Worm (Caenorhabditis elegans) whole organism, young adult: ENCODE data around the gene F14H12.17.

Experiments used
- B0336.3 ChIP-seq: fragments of 200-800 bp; sonication (Bioruptor generic); IDR thresholded peaks from 2 replicates; pipeline ENCODE4 v1.3.6; 2022; ENCODE audit warnings: missing genetic modification characterization, missing compliant biosample characterization
- C06A6.2 ChIP-seq: fragments of 200-800 bp; sonication (Bioruptor generic); conservative IDR thresholded peaks from 2 replicates; pipeline ENCODE4 v1.3.6; 2022; ENCODE audit warnings: missing genetic modification characterization, missing compliant biosample characterization
- F10E7.11 ChIP-seq: sonication (generic microtip); optimal IDR thresholded peaks from 2 replicates; lab custom pipeline; 2017; ENCODE audit warnings: mild to moderate bottlenecking, missing genetic modification characterization, moderate library complexity, missing compliant biosample characterization
- F23B12.7 ChIP-seq: sonication (generic microtip); optimal IDR thresholded peaks from 2 replicates; lab custom pipeline; 2017; ENCODE audit warnings: missing genetic modification characterization, mild to moderate bottlenecking, missing compliant biosample characterization, antibody characterized with exemption, moderate library complexity; ENCODE audit not compliant: insufficient read depth
- F33H1.4 ChIP-seq: fragments of 200-800 bp; sonication (Bioruptor generic); IDR thresholded peaks from 2 replicates; pipeline ENCODE4 v1.3.6; 2022; ENCODE audit warnings: missing genetic modification reagents, missing genetic modification characterization, missing compliant biosample characterization
- F55B11.4 ChIP-seq: sonication (generic microtip); optimal IDR thresholded peaks from 2 replicates; lab custom pipeline; 2016; ENCODE audit warnings: missing compliant biosample characterization, missing genetic modification characterization, borderline replicate concordance; ENCODE audit not compliant: insufficient read depth
- F57A8.1 ChIP-seq: fragments of 200-800 bp; sonication (Bioruptor generic); optimal IDR thresholded peaks from 2 replicates; lab custom pipeline; 2018; ENCODE audit warnings: mild to moderate bottlenecking, missing genetic modification characterization, moderate library complexity, missing compliant biosample characterization
- K11D2.4 ChIP-seq: fragments of 200-800 bp; sonication (Bioruptor generic); IDR thresholded peaks from 2 replicates; pipeline ENCODE4 v1.3.6; 2022; ENCODE audit warnings: missing genetic modification reagents, missing genetic modification characterization, missing compliant biosample characterization
- T26A5.8 ChIP-seq: sonication (generic microtip); optimal IDR thresholded peaks from 2 replicates; lab custom pipeline; 2016; ENCODE audit warnings: missing genetic modification characterization, missing compliant biosample characterization
- Y56A3A.18 ChIP-seq: fragments of 200-800 bp; sonication (Bioruptor generic); IDR thresholded peaks from 2 replicates; pipeline ENCODE4 v1.3.6; 2022; ENCODE audit warnings: missing genetic modification reagents, missing genetic modification characterization, missing compliant biosample characterization
- Y79H2A.3 ChIP-seq: fragments of 200-800 bp; sonication (Bioruptor generic); conservative IDR thresholded peaks from 2 replicates; pipeline ENCODE4 v1.3.6; 2022; ENCODE audit warnings: missing genetic modification reagents, missing genetic modification characterization, missing compliant biosample characterization
- aptf-3 ChIP-seq: fragments of 200-800 bp; sonication (Bioruptor generic); IDR thresholded peaks from 2 replicates; pipeline ENCODE4 v1.3.6; 2022; ENCODE audit warnings: missing genetic modification characterization, missing compliant biosample characterization
- bed-1 ChIP-seq: fragments of 200-800 bp; sonication (Bioruptor generic); IDR thresholded peaks from 2 replicates; pipeline ENCODE4 v1.3.6; 2022; ENCODE audit warnings: missing genetic modification reagents, missing genetic modification characterization, missing compliant biosample characterization
- cebp-1 ChIP-seq, 2 experiments: fragments of 200-800 bp in 1 of 2; sonication (Bioruptor generic) in 1 of 2; sonication (generic microtip) in 1 of 2; IDR thresholded peaks in 1 of 2; optimal IDR thresholded peaks in 1 of 2; 2 replicates each; pipeline versions ENCODE4 v1.3.6 to Lab custom; 2017 to 2022; ENCODE audit warnings: missing compliant biosample characterization in 2 of 2, missing genetic modification characterization in 2 of 2, mild to moderate bottlenecking in 1 of 2, missing genetic modification reagents in 1 of 2, moderate library complexity in 1 of 2
- ceh-40 ChIP-seq: fragments of 200-800 bp; sonication (Bioruptor generic); IDR thresholded peaks from 2 replicates; pipeline ENCODE4 v1.3.6; 2022; ENCODE audit warnings: missing genetic modification characterization, missing compliant biosample characterization
- ceh-58 ChIP-seq: fragments of 200-800 bp; sonication (Bioruptor generic); IDR thresholded peaks from 2 replicates; pipeline ENCODE4 v1.3.6; 2022; ENCODE audit warnings: missing genetic modification characterization, missing compliant biosample characterization
- chd-7 ChIP-seq: sonication (generic microtip); optimal IDR thresholded peaks from 2 replicates; lab custom pipeline; 2016; ENCODE audit warnings: mild to moderate bottlenecking, missing genetic modification characterization, moderate library complexity, missing compliant biosample characterization
- die-1 ChIP-seq: sonication (generic microtip); optimal IDR thresholded peaks from 2 replicates; lab custom pipeline; 2016; ENCODE audit warnings: missing genotype, mild to moderate bottlenecking, missing genetic modification characterization, missing compliant biosample characterization
- dox-1 ChIP-seq: fragments of 200-800 bp; sonication (Bioruptor generic); IDR thresholded peaks from 2 replicates; pipeline ENCODE4 v1.3.6; 2022; ENCODE audit warnings: missing genetic modification reagents, missing genetic modification characterization, missing compliant biosample characterization
- ekl-4 ChIP-seq: fragments of 200-800 bp; sonication (Bioruptor generic); IDR thresholded peaks from 2 replicates; pipeline ENCODE4 v1.3.6; 2022; ENCODE audit warnings: missing genetic modification reagents, missing genetic modification characterization, missing compliant biosample characterization
- ets-4 ChIP-seq: fragments of 200-800 bp; sonication (Bioruptor generic); optimal IDR thresholded peaks from 2 replicates; lab custom pipeline; 2018; ENCODE audit warnings: mild to moderate bottlenecking, missing genetic modification characterization, missing compliant biosample characterization
- hlh-12 ChIP-seq: sonication (generic microtip); optimal IDR thresholded peaks from 2 replicates; lab custom pipeline; 2016; ENCODE audit warnings: missing genetic modification characterization, missing compliant biosample characterization
- hmg-1.2 ChIP-seq: fragments of 200-800 bp; sonication (Bioruptor generic); IDR thresholded peaks from 2 replicates; pipeline ENCODE4 v1.3.6; 2022; ENCODE audit warnings: missing genetic modification reagents, missing genetic modification characterization, missing compliant biosample characterization
- hmg-20 ChIP-seq: fragments of 200-800 bp; sonication (Bioruptor generic); IDR thresholded peaks from 2 replicates; pipeline ENCODE4 v1.3.6; 2022; ENCODE audit warnings: missing genetic modification reagents, missing genetic modification characterization, missing compliant biosample characterization
- hsf-1 ChIP-seq: fragments of 200-800 bp; sonication (Bioruptor generic); IDR thresholded peaks from 2 replicates; pipeline ENCODE4 v1.3.6; 2022; ENCODE audit warnings: missing genetic modification reagents, missing genetic modification characterization, missing compliant biosample characterization
- mcd-1 ChIP-seq: fragments of 200-800 bp; sonication (Bioruptor generic); IDR thresholded peaks from 2 replicates; pipeline ENCODE4 v1.3.6; 2022; ENCODE audit warnings: missing genetic modification reagents, missing genetic modification characterization, missing compliant biosample characterization
- mel-28 ChIP-seq: sonication (generic microtip); optimal IDR thresholded peaks from 2 replicates; lab custom pipeline; 2016; ENCODE audit warnings: borderline replicate concordance, mild to moderate bottlenecking, missing genetic modification characterization, missing compliant biosample characterization
- mes-4 ChIP-seq: sonication (generic microtip); optimal IDR thresholded peaks from 2 replicates; lab custom pipeline; 2016; ENCODE audit warnings: missing genotype, missing genetic modification characterization, missing compliant biosample characterization
- nfya-1 ChIP-seq: sonication (generic microtip); optimal IDR thresholded peaks from 2 replicates; lab custom pipeline; 2017; ENCODE audit warnings: antibody characterized with exemption, missing compliant biosample characterization, missing genetic modification characterization, borderline replicate concordance; ENCODE audit not compliant: insufficient read depth
- nhr-120 ChIP-seq: fragments of 200-800 bp; sonication (Bioruptor generic); IDR thresholded peaks from 2 replicates; pipeline ENCODE4 v1.3.6; 2022; ENCODE audit warnings: missing genetic modification characterization, missing compliant biosample characterization
- pbrm-1 ChIP-seq: fragments of 200-800 bp; sonication (Bioruptor generic); IDR thresholded peaks from 2 replicates; pipeline ENCODE4 v1.3.6; 2022; ENCODE audit warnings: missing genetic modification reagents, missing genetic modification characterization, missing compliant biosample characterization
- sdz-38 ChIP-seq: sonication (generic microtip); optimal IDR thresholded peaks from 2 replicates; lab custom pipeline; 2016; ENCODE audit warnings: missing genotype, missing genetic modification characterization, missing compliant biosample characterization
- sea-2 ChIP-seq: fragments of 200-800 bp; sonication (Bioruptor generic); IDR thresholded peaks from 2 replicates; pipeline ENCODE4 v1.3.6; 2022; ENCODE audit warnings: missing genetic modification characterization, missing compliant biosample characterization
- snpc-1.1 ChIP-seq: sonication (generic microtip); optimal IDR thresholded peaks from 2 replicates; lab custom pipeline; 2017; ENCODE audit warnings: missing genetic modification characterization, mild to moderate bottlenecking, missing compliant biosample characterization, antibody characterized with exemption, moderate library complexity, missing genotype, missing genetic modification reagents; ENCODE audit not compliant: insufficient read depth
- snpc-4 ChIP-seq, 5 experiments: fragments of 150-350 bp in 1 of 5; sonication (generic microtip) in 4 of 5; optimal IDR thresholded peaks; 2 replicates each; lab custom pipeline; 2014 to 2018; ENCODE audit warnings: missing genetic modification characterization in 5 of 5, missing biosample characterization in 3 of 5, antibody characterized with exemption in 2 of 5, mild to moderate bottlenecking in 2 of 5, missing compliant biosample characterization in 2 of 5, missing genotype in 2 of 5, moderate library complexity in 2 of 5, missing genetic modification reagents in 1 of 5
- sptf-2 ChIP-seq: fragments of 200-800 bp; sonication (Bioruptor generic); optimal IDR thresholded peaks from 2 replicates; lab custom pipeline; 2018; ENCODE audit warnings: mild to moderate bottlenecking, missing genetic modification characterization, missing compliant biosample characterization
- unc-62 ChIP-seq: fragments of 150-350 bp; optimal IDR thresholded peaks from 2 replicates; lab custom pipeline; 2014; ENCODE audit warnings: missing biosample characterization, missing genetic modification reagents, missing genetic modification characterization
- xnd-1 ChIP-seq: sonication (generic microtip); optimal IDR thresholded peaks from 2 replicates; lab custom pipeline; 2016; ENCODE audit warnings: missing genotype, missing genetic modification reagents, missing genetic modification characterization, missing compliant biosample characterization
- zfh-2 ChIP-seq: fragments of 200-800 bp; sonication (Bioruptor generic); conservative IDR thresholded peaks from 2 replicates; pipeline ENCODE4 v1.3.6; 2022; ENCODE audit warnings: missing genetic modification reagents, missing genetic modification characterization, missing compliant biosample characterization
- zim-3 ChIP-seq: sonication (generic microtip); optimal IDR thresholded peaks from 2 replicates; lab custom pipeline; 2017; ENCODE audit warnings: mild to moderate bottlenecking, missing genetic modification characterization, moderate library complexity, missing compliant biosample characterization
- ztf-18 ChIP-seq: sonication (generic microtip); optimal IDR thresholded peaks from 2 replicates; lab custom pipeline; 2016; ENCODE audit warnings: missing genotype, mild to moderate bottlenecking, missing genetic modification characterization, missing compliant biosample characterization
- ztf-22 ChIP-seq: fragments of 200-800 bp; sonication (Bioruptor generic); optimal IDR thresholded peaks from 2 replicates; lab custom pipeline; 2018; ENCODE audit warnings: mild to moderate bottlenecking, missing genetic modification characterization, moderate library complexity, missing compliant biosample characterization
- ztf-25 ChIP-seq: fragments of 200-800 bp; sonication (Bioruptor generic); IDR thresholded peaks from 2 replicates; pipeline ENCODE4 v1.3.6; 2022; ENCODE audit warnings: missing genetic modification reagents, missing genetic modification characterization, missing compliant biosample characterization
- ztf-28 ChIP-seq: fragments of 200-800 bp; sonication (Bioruptor generic); IDR thresholded peaks from 2 replicates; pipeline ENCODE4 v1.3.6; 2022; ENCODE audit warnings: missing genetic modification reagents, missing genetic modification characterization, missing compliant biosample characterization
- ztf-3 ChIP-seq: fragments of 200-800 bp; sonication (Bioruptor generic); optimal IDR thresholded peaks from 2 replicates; lab custom pipeline; 2018; ENCODE audit warnings: mild to moderate bottlenecking, missing genetic modification characterization, missing compliant biosample characterization

The F14H12.17 gene

DNA sequence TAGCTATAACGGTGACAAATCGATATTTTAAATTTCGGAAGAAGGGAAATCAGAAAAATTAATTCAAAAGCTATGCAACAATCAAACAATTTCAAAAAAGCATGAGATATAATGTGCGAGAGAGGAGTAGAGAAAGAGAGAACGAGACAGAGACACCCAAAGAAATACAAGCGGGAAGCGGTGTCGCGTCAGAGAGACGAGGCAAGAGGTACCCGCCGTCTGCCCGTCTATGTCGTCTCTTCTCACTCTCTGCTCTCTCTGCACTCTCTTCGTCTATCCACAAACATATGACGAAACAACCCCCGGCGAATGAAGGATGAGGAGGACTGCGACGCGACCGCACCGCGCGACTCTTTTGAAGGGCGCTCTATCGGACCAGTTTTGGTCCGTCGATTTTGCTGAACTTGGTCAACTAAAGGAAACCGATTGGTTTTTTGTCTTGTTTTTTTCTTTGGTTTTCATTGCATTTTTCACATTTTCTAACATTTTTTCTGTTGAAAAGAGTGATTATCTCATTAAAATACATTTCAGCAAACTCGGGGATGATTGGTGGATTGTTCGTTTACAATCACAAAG, 25.8 kb upstream of the F14H12.17 start, which contains the start of gene dpy-23 (continued):
- TF ChIP-seq hmg-20 (GFP tag; lab: Robert Waterston, UW): no peak
- TF ChIP-seq hsf-1: no peak
- TF ChIP-seq ztf-22: no peak
- TF ChIP-seq C06A6.2 (GFP tag; lab: Robert Waterston, UW): peak; percentile 77
- TF ChIP-seq snpc-1.1 (tag; lab: Kevin White, UChicago): no peak
- no peak for TF ChIP-seq ztf-25 (GFP tag; lab: Robert Waterston, UW)
- no peak for TF ChIP-seq F57A8.1 (GFP tag; lab: Kevin White, UChicago)
- no peak for TF ChIP-seq T26A5.8
- peak; percentile 98 for TF ChIP-seq hmg-1.2 (GFP tag; lab: Robert Waterston, UW)
- TF ChIP-seq snpc-4 (GFP tag; optimal IDR thresholded peaks at IDR 0.05; lab: Kevin White, UChicago): peak; percentile 42
- TF ChIP-seq snpc-4 (tag; optimal IDR thresholded peaks at IDR 0.05; lab: Kevin White, UChicago): peak; percentile 2 to 55 (median 53)
- TF ChIP-seq bed-1 (GFP tag; lab: Robert Waterston, UW): no peak
- no peak for TF ChIP-seq nfya-1
- TF ChIP-seq nhr-120 (GFP tag; lab: Robert Waterston, UW): no peak
- no peak for TF ChIP-seq ztf-3 (GFP tag; lab: Kevin White, UChicago)
- no peak for TF ChIP-seq sdz-38 (tag; lab: Kevin White, UChicago)
- TF ChIP-seq aptf-3 (GFP tag; lab: Robert Waterston, UW): no peak
- peak; percentile 82 for TF ChIP-seq K11D2.4 (GFP tag; lab: Robert Waterston, UW)
- peak; percentile 19 for TF ChIP-seq ztf-18 (tag; lab: Kevin White, UChicago)
- TF ChIP-seq ztf-28: no peak
- TF ChIP-seq zim-3 (tag; lab: Kevin White, UChicago): no peak
- no peak for TF ChIP-seq F33H1.4 (GFP tag; lab: Robert Waterston, UW)
- TF ChIP-seq F55B11.4 (tag; lab: Kevin White, UChicago): no peak
- TF ChIP-seq ekl-4 (GFP tag; lab: Robert Waterston, UW): peak; percentile 55
- no peak for TF ChIP-seq unc-62 (GFP tag; lab: Kevin White, UChicago)
- no peak for TF ChIP-seq Y56A3A.18 (GFP tag; lab: Robert Waterston, UW)
- peak; percentile 70 for TF ChIP-seq F23B12.7
- peak; percentile 81 for TF ChIP-seq B0336.3 (GFP tag; lab: Robert Waterston, UW)
- no peak for TF ChIP-seq F10E7.11 (tag; lab: Kevin White, UChicago)
- no peak for TF ChIP-seq Y79H2A.3 (GFP tag; lab: Robert Waterston, UW)
- no peak for TF ChIP-seq mel-28
- no peak for TF ChIP-seq ceh-40 (GFP tag; lab: Robert Waterston, UW)
- peak; percentile 64 for TF ChIP-seq ets-4

DNA sequence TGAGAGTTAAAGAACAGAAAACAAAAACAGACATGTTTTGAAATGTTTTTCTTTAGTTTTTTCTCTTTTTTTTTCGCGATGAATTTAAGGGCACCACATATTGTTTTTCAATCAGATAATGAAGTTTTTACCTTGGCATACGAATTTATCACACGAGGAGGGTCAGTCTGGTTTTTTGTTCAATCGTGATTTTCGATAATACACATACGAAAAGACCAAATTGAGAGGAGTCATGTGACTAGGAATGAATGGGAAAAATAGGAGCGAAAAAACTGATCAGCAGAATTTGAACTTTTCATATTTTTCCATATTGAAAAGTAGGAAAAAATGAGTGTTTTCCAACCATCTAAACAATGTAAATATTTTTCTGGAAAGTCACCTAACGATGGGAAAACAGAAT, 23.4 kb upstream of the F14H12.17 start:
- TF ChIP-seq sea-2 (GFP tag; lab: Robert Waterston, UW) (no peak), die-1 (no peak)

DNA sequence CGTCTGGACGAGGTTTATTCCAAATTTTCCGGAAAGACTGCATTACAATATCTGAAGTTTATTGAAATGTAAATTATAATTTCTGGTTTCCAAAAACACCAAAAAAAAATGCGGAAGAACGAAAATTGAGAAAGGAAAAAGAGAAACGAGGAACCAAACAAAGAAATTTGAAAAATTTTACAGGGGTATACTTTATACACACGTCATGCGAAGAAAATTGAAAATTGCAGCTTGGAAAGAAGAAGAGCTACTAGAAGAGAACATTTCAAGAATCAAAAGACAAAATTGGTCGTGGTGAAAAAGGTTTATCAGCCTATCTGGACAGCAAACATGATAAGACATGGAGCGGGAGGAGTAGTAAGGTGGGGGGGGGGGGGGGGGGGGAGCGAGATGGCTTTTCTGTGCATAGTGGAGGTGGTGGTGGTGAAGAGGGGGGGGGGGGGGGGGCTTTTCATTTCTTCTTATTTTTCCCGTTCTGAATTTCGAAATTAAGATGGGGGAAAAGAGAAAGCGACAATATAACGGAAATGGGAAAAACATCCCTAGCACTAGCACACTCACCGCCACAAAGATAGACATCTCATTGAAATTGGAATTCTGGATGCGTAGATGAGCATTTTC, 20.3 kb upstream of the F14H12.17 start, which contains the start of gene lst-2:
TSS of gene lst-2 (minus strand) at position 51 of the 621 bp plus-strand sequence.
- TF ChIP-seq mcd-1 (peak; percentile 27; the same call in 1 of the 2 replicates), ceh-58 (GFP tag; lab: Robert Waterston, UW) (no peak), hlh-12 (no peak), C06A6.2 (GFP tag; lab: Robert Waterston, UW) (no peak), pbrm-1 (GFP tag; lab: Robert Waterston, UW) (no peak), cebp-1 (GFP tag; IDR thresholded peaks at IDR 0.05; lab: Robert Waterston, UW) (no peak), cebp-1 (tag; optimal IDR thresholded peaks at IDR 0.05; lab: Kevin White, UChicago) (no peak), ceh-40 (GFP tag; lab: Robert Waterston, UW) (no peak), chd-7 (tag; lab: Kevin White, UChicago) (no peak), zfh-2 (GFP tag; lab: Robert Waterston, UW) (peak; percentile 79), F33H1.4 (GFP tag; lab: Robert Waterston, UW) (no peak), hsf-1 (no peak), mes-4 (tag; lab: Kevin White, UChicago) (no peak), dox-1 (no peak), xnd-1 (no peak), sptf-2 (GFP tag; lab: Kevin White, UChicago) (no peak)
